Worm (Caenorhabditis elegans) whole organism, dauer: ENCODE data around the gene K12H4.3.

Experiments used
- unc-62 ChIP-seq: sonication (generic microtip); optimal IDR thresholded peaks from 2 replicates; lab custom pipeline; 2017; ENCODE audit warnings: missing biosample characterization, missing genetic modification reagents, missing genetic modification characterization

K12H4.3 gene

ce11 chrIII:8036050-8036449 lies 9.8 kb upstream of the K12H4.3 start:
- no peak for TF ChIP-seq unc-62

ce11 chrIII:8036497-8036896 lies 9.3 kb upstream of the K12H4.3 start:
- TF ChIP-seq unc-62: no peak

- no peak for TF ChIP-seq unc-62
Observed at ce11 chrIII:8037941-8038340, 7.9 kb upstream of the K12H4.3 start, which contains the start of gene dpf-6. TSS of gene dpf-6 (plus strand) at chrIII:8038241.

ce11 chrIII:8042775-8043174 lies 3.1 kb upstream of the K12H4.3 start, which contains the start of gene K12H4.6:
TSS of gene K12H4.6 (minus strand) at chrIII:8042875.
- TF ChIP-seq unc-62: no peak

ce11 chrIII:8043784-8044183 lies 2.0 kb upstream of the K12H4.3 start:
- no peak for TF ChIP-seq unc-62

ce11 chrIII:8044187-8044586 lies 1.6 kb upstream of the K12H4.3 start, which contains the start of gene K12H4.5:
TSS of gene K12H4.5 (plus strand) at chrIII:8044487.
- no peak for TF ChIP-seq unc-62

ce11 chrIII:8044717-8045116 lies 1.1 kb upstream of the K12H4.3 start, which contains the start of gene spcs-3:
TSS of gene spcs-3 (plus strand) at chrIII:8045017.
- TF ChIP-seq unc-62: no peak

- no peak for TF ChIP-seq unc-62
Observed at ce11 chrIII:8047412-8047811, 1.6 kb downstream of the K12H4.3 start, which contains the start of gene K12H4.2. TSS of gene K12H4.2 (plus strand) at chrIII:8047712.

ce11 chrIII:8050944-8051343 lies 5.1 kb downstream of the K12H4.3 start, which contains the start of gene K12H4.7:
TSS of gene K12H4.7 (minus strand) at chrIII:8051081.
- TF ChIP-seq unc-62: no peak

- no peak for TF ChIP-seq unc-62
Observed at ce11 chrIII:8051838-8052237, 6.0 kb downstream of the K12H4.3 start.

ce11 chrIII:8061114-8061513 lies 15.3 kb downstream of the K12H4.3 start:
- TF ChIP-seq unc-62: no peak

ce11 chrIII:8063659-8064058 lies 17.8 kb downstream of the K12H4.3 start:
- TF ChIP-seq unc-62: no peak

- no peak for TF ChIP-seq unc-62
Observed at ce11 chrIII:8065101-8065500, 19.3 kb downstream of the K12H4.3 start.

- TF ChIP-seq unc-62: no peak
Observed at ce11 chrIII:8066989-8067388, 21.2 kb downstream of the K12H4.3 start, which contains the start of gene pros-1. TSS of gene pros-1 (plus strand) at chrIII:8067289.

- TF ChIP-seq unc-62: no peak
Observed at ce11 chrIII:8067798-8068197, 22.0 kb downstream of the K12H4.3 start.

ce11 chrIII:8069206-8069605 lies 23.4 kb downstream of the K12H4.3 start:
- no peak for TF ChIP-seq unc-62

ce11 chrIII:8077180-8077579 lies 31.3 kb downstream of the K12H4.3 start:
- TF ChIP-seq unc-62: no peak

ce11 chrIII:8080165-8080738 lies 34.4 kb downstream of the K12H4.3 start, which contains the start of the genes dcr-1 and apc-2:
TSS of gene dcr-1 (minus strand) at chrIII:8080281.
TSS of gene apc-2 (plus strand) at chrIII:8080629.
- TF ChIP-seq unc-62: no peak

ce11 chrIII:8085355-8085754 lies 39.5 kb downstream of the K12H4.3 start, which contains the start of the genes K06H7.7 and grp-1:
TSS of gene K06H7.7 (minus strand) at chrIII:8085475.
TSS of gene grp-1 (plus strand) at chrIII:8085705.
- TF ChIP-seq unc-62: no peak
